Fruit fly (Drosophila melanogaster): Measurements from ENCODE around the gene Cpr5C.

Cpr5C gene

dm6 chrX:5783260-5784040, 21.0 kb upstream of the Cpr5C start:
- no peak for TF ChIP-seq EcR (GFP tag; optimal IDR thresholded peaks at IDR 0.05)
- no peak for TF ChIP-seq Dll (optimal IDR thresholded peaks at IDR 0.05)
- TF ChIP-seq usp (GFP tag; optimal IDR thresholded peaks at IDR 0.05) = no peak
- TF ChIP-seq pan (optimal IDR thresholded peaks at IDR 0.05) = no peak
- no peak for TF ChIP-seq CG8478 (optimal IDR thresholded peaks at IDR 0.05)
- TF ChIP-seq psq (optimal IDR thresholded peaks at IDR 0.05) = no peak

- TF ChIP-seq pan (optimal IDR thresholded peaks at IDR 0.05) = no peak
- no peak for TF ChIP-seq Dll (optimal IDR thresholded peaks at IDR 0.05)
These were observed 17.9 kb upstream of the Cpr5C start for dm6 chrX:5786559-5786958.

- TF ChIP-seq usp (GFP tag; optimal IDR thresholded peaks at IDR 0.05) (no peak), pan (optimal IDR thresholded peaks at IDR 0.05) (no peak), CG8478 (optimal IDR thresholded peaks at IDR 0.05) (no peak)
These were observed 15.3 kb upstream of the Cpr5C start, which contains the start of gene CG15767 for dm6 chrX:5789187-5789586. TSS of gene CG15767 (plus strand) at chrX:5789487.

- no peak for TF ChIP-seq usp (GFP tag; optimal IDR thresholded peaks at IDR 0.05)
- no peak for TF ChIP-seq pan (optimal IDR thresholded peaks at IDR 0.05)
- TF ChIP-seq EcR (GFP tag; optimal IDR thresholded peaks at IDR 0.05) = no peak
- no peak for TF ChIP-seq psq (optimal IDR thresholded peaks at IDR 0.05)
- no peak for TF ChIP-seq Dll (optimal IDR thresholded peaks at IDR 0.05)
- no peak for TF ChIP-seq CG8478 (optimal IDR thresholded peaks at IDR 0.05)
These were observed 12.6 kb upstream of the Cpr5C start, which contains the start of gene CG12239 for dm6 chrX:5791840-5792239. TSS of gene CG12239 (plus strand) at chrX:5792140.

- TF ChIP-seq EcR (GFP tag; optimal IDR thresholded peaks at IDR 0.05) (no peak), usp (GFP tag; optimal IDR thresholded peaks at IDR 0.05) (no peak), psq (optimal IDR thresholded peaks at IDR 0.05) (no peak), CG8478 (optimal IDR thresholded peaks at IDR 0.05) (no peak), pan (optimal IDR thresholded peaks at IDR 0.05) (no peak), Dll (optimal IDR thresholded peaks at IDR 0.05) (no peak)
These were observed 3.8 kb upstream of the Cpr5C start for dm6 chrX:5800634-5801033.

- TF ChIP-seq psq (optimal IDR thresholded peaks at IDR 0.05) (no peak), CG8478 (optimal IDR thresholded peaks at IDR 0.05) (no peak), Dll (optimal IDR thresholded peaks at IDR 0.05) (no peak), usp (GFP tag; optimal IDR thresholded peaks at IDR 0.05) (no peak), pan (optimal IDR thresholded peaks at IDR 0.05) (no peak), EcR (GFP tag; optimal IDR thresholded peaks at IDR 0.05) (no peak)
These were observed 4.2 kb downstream of the Cpr5C start, which contains the start of gene Prosbeta2R1 for dm6 chrX:5808654-5809053. TSS of gene Prosbeta2R1 (plus strand) at chrX:5808954.

dm6 chrX:5812877-5813276, 8.4 kb downstream of the Cpr5C start, which contains the start of gene CG44329:
TSS of gene CG44329 (minus strand) at chrX:5812977.
- TF ChIP-seq EcR (GFP tag; optimal IDR thresholded peaks at IDR 0.05) = no peak
- TF ChIP-seq pan (optimal IDR thresholded peaks at IDR 0.05) = no peak
- no peak for TF ChIP-seq usp (GFP tag; optimal IDR thresholded peaks at IDR 0.05)
- TF ChIP-seq CG8478 (optimal IDR thresholded peaks at IDR 0.05) = no peak
- TF ChIP-seq psq (optimal IDR thresholded peaks at IDR 0.05) = no peak
- TF ChIP-seq Dll (optimal IDR thresholded peaks at IDR 0.05) = no peak

dm6 chrX:5815720-5816119, 11.2 kb downstream of the Cpr5C start, which contains the start of gene AgmNAT:
TSS of gene AgmNAT (minus strand) at chrX:5815820.
- TF ChIP-seq pan (optimal IDR thresholded peaks at IDR 0.05) (no peak), Dll (optimal IDR thresholded peaks at IDR 0.05) (no peak), usp (GFP tag; optimal IDR thresholded peaks at IDR 0.05) (no peak), psq (optimal IDR thresholded peaks at IDR 0.05) (no peak), EcR (GFP tag; optimal IDR thresholded peaks at IDR 0.05) (no peak)

dm6 chrX:5817191-5817590, 12.7 kb downstream of the Cpr5C start:
- no peak for TF ChIP-seq usp (GFP tag; optimal IDR thresholded peaks at IDR 0.05)
- TF ChIP-seq psq (optimal IDR thresholded peaks at IDR 0.05) = no peak
- TF ChIP-seq CG8478 (optimal IDR thresholded peaks at IDR 0.05) = no peak
- TF ChIP-seq EcR (GFP tag; optimal IDR thresholded peaks at IDR 0.05) = no peak
- TF ChIP-seq Dll (optimal IDR thresholded peaks at IDR 0.05) = no peak
- TF ChIP-seq pan (optimal IDR thresholded peaks at IDR 0.05) = no peak

- no peak for TF ChIP-seq Dll (optimal IDR thresholded peaks at IDR 0.05)
- TF ChIP-seq EcR (GFP tag; optimal IDR thresholded peaks at IDR 0.05) = no peak
- no peak for TF ChIP-seq usp (GFP tag; optimal IDR thresholded peaks at IDR 0.05)
- no peak for TF ChIP-seq pan (optimal IDR thresholded peaks at IDR 0.05)
- TF ChIP-seq psq (optimal IDR thresholded peaks at IDR 0.05) = no peak
- TF ChIP-seq CG8478 (optimal IDR thresholded peaks at IDR 0.05) = no peak
These were observed 14.0 kb downstream of the Cpr5C start, which contains the start of gene CG15765 for dm6 chrX:5818428-5818827. TSS of gene CG15765 (plus strand) at chrX:5818559.

- TF ChIP-seq Dll (optimal IDR thresholded peaks at IDR 0.05) = no peak
- no peak for TF ChIP-seq EcR (GFP tag; optimal IDR thresholded peaks at IDR 0.05)
- no peak for TF ChIP-seq psq (optimal IDR thresholded peaks at IDR 0.05)
- no peak for TF ChIP-seq usp (GFP tag; optimal IDR thresholded peaks at IDR 0.05)
- TF ChIP-seq CG8478 (optimal IDR thresholded peaks at IDR 0.05) = no peak
- TF ChIP-seq pan (optimal IDR thresholded peaks at IDR 0.05) = no peak
These were observed 15.5 kb downstream of the Cpr5C start for dm6 chrX:5819972-5820371.

- TF ChIP-seq psq (optimal IDR thresholded peaks at IDR 0.05) (no peak), EcR (GFP tag; optimal IDR thresholded peaks at IDR 0.05) (no peak), CG8478 (optimal IDR thresholded peaks at IDR 0.05) (no peak), Dll (optimal IDR thresholded peaks at IDR 0.05) (no peak), pan (optimal IDR thresholded peaks at IDR 0.05) (no peak), usp (GFP tag; optimal IDR thresholded peaks at IDR 0.05) (no peak)
These were observed 35.3 kb downstream of the Cpr5C start for dm6 chrX:5839737-5840136.
